Fruit fly (Drosophila melanogaster) Kc167 (cell line): ENCODE measurements around the gene CG11634.

Experiments used
- Myc ChIP-seq: fragments of >200 bp; optimal IDR thresholded peaks from 2 replicates; lab custom pipeline; 2017; ENCODE audit warnings: missing external identifiers
- Sin3A ChIP-seq: fragments of >200 bp; optimal IDR thresholded peaks from 2 replicates; lab custom pipeline; 2018; ENCODE audit warnings: missing external identifiers
- h ChIP-seq: fragments of >200 bp; optimal IDR thresholded peaks from 3 replicates; lab custom pipeline; 2018; ENCODE audit warnings: missing external identifiers
- insv ChIP-seq: fragments of >200 bp; optimal IDR thresholded peaks from 3 replicates; lab custom pipeline; 2018; ENCODE audit warnings: missing external identifiers
- psq ChIP-seq: fragments of >200 bp; optimal IDR thresholded peaks from 2 replicates; lab custom pipeline; 2017; ENCODE audit warnings: missing external identifiers
- ttk ChIP-seq: sonication (Bioruptor generic); optimal IDR thresholded peaks from 2 replicates; lab custom pipeline; 2017; ENCODE audit warnings: missing external identifiers

The CG11634 gene

dm6 chr2L:21916000-21916399, at the start of gene CG11634:
Gene CG11634 (plus strand): TSS chr2L:21916300.
- TF ChIP-seq insv (lab: Kevin White, UChicago), result no peak
- TF ChIP-seq psq, result no peak
- no peak for TF ChIP-seq h (lab: Kevin White, UChicago)
- TF ChIP-seq Sin3A (lab: Kevin White, UChicago), result no peak
- TF ChIP-seq ttk (lab: Kevin White, UChicago), result no peak
- TF ChIP-seq Myc (lab: Kevin White, UChicago), result no peak

- no peak for TF ChIP-seq insv (lab: Kevin White, UChicago)
- TF ChIP-seq Myc (lab: Kevin White, UChicago), result no peak
- no peak for TF ChIP-seq Sin3A (lab: Kevin White, UChicago)
- no peak for TF ChIP-seq h (lab: Kevin White, UChicago)
- TF ChIP-seq psq, result no peak
- TF ChIP-seq ttk (lab: Kevin White, UChicago), result no peak
These were observed 49.7 kb upstream of the CG11634 start for dm6 chr2L:21866362-21866761.

- TF ChIP-seq Sin3A (lab: Kevin White, UChicago) (no peak), psq (no peak), insv (lab: Kevin White, UChicago) (no peak), Myc (lab: Kevin White, UChicago) (no peak), h (lab: Kevin White, UChicago) (no peak), ttk (lab: Kevin White, UChicago) (no peak)
These were observed 48.8 kb upstream of the CG11634 start for dm6 chr2L:21867040-21867981.

dm6 chr2L:21868712-21869280, 47.3 kb upstream of the CG11634 start:
- TF ChIP-seq Sin3A (lab: Kevin White, UChicago) (no peak), insv (lab: Kevin White, UChicago) (no peak), psq (no peak), Myc (lab: Kevin White, UChicago) (no peak), h (lab: Kevin White, UChicago) (no peak), ttk (lab: Kevin White, UChicago) (no peak)

dm6 chr2L:21871708-21872107, 44.4 kb upstream of the CG11634 start:
- TF ChIP-seq Myc (lab: Kevin White, UChicago) (no peak), insv (lab: Kevin White, UChicago) (no peak), Sin3A (lab: Kevin White, UChicago) (no peak), ttk (lab: Kevin White, UChicago) (no peak), psq (no peak), h (lab: Kevin White, UChicago) (no peak)

- TF ChIP-seq Myc (lab: Kevin White, UChicago) (no peak), h (lab: Kevin White, UChicago) (no peak), insv (lab: Kevin White, UChicago) (no peak), ttk (lab: Kevin White, UChicago) (no peak), psq (no peak), Sin3A (lab: Kevin White, UChicago) (no peak)
These were observed 42.4 kb upstream of the CG11634 start for dm6 chr2L:21873696-21874095.

dm6 chr2L:21877006-21877405, 39.1 kb upstream of the CG11634 start:
- TF ChIP-seq Myc (lab: Kevin White, UChicago) (no peak), psq (no peak), h (lab: Kevin White, UChicago) (no peak), ttk (lab: Kevin White, UChicago) (no peak), insv (lab: Kevin White, UChicago) (no peak), Sin3A (lab: Kevin White, UChicago) (no peak)

- TF ChIP-seq Myc (lab: Kevin White, UChicago) (no peak), psq (no peak)
These were observed 36.7 kb upstream of the CG11634 start for dm6 chr2L:21879411-21879810.

dm6 chr2L:21881504-21882124, 34.5 kb upstream of the CG11634 start:
- no peak for TF ChIP-seq psq
- TF ChIP-seq h (lab: Kevin White, UChicago), result no peak
- no peak for TF ChIP-seq Myc (lab: Kevin White, UChicago)
- no peak for TF ChIP-seq ttk (lab: Kevin White, UChicago)
- TF ChIP-seq insv (lab: Kevin White, UChicago), result no peak
- no peak for TF ChIP-seq Sin3A (lab: Kevin White, UChicago)

- TF ChIP-seq Myc (lab: Kevin White, UChicago) (no peak), h (lab: Kevin White, UChicago) (no peak), psq (no peak), Sin3A (lab: Kevin White, UChicago) (no peak), ttk (lab: Kevin White, UChicago) (no peak), insv (lab: Kevin White, UChicago) (no peak)
These were observed 30.6 kb upstream of the CG11634 start for dm6 chr2L:21885502-21885901.

- TF ChIP-seq Myc (lab: Kevin White, UChicago), result no peak
- TF ChIP-seq h (lab: Kevin White, UChicago), result no peak
- no peak for TF ChIP-seq Sin3A (lab: Kevin White, UChicago)
- no peak for TF ChIP-seq insv (lab: Kevin White, UChicago)
- TF ChIP-seq ttk (lab: Kevin White, UChicago), result no peak
- no peak for TF ChIP-seq psq
These were observed 29.8 kb upstream of the CG11634 start for dm6 chr2L:21886260-21886659.
